Fruit fly (Drosophila melanogaster) whole organism, embryonic: ENCODE measurements around the gene CG14840.

ENCODE experiments used
- Asciz ChIP-seq: fragments of 200-800 bp; sonication (Bioruptor generic); optimal IDR thresholded peaks from 2 replicates; lab custom pipeline; 2017; ENCODE audit warnings: missing biosample characterization, mild to moderate bottlenecking, missing genetic modification characterization, missing genetic modification reagents
- CG1024 ChIP-seq: fragments of 200-800 bp; sonication (Bioruptor generic); IDR thresholded peaks from 2 replicates; pipeline ENCODE4 v1.3.6; 2022; ENCODE audit warnings: missing biosample characterization, missing genetic modification characterization
- CG10654 ChIP-seq: fragments of 200-800 bp; sonication (Bioruptor generic); optimal IDR thresholded peaks from 2 replicates; lab custom pipeline; 2016; ENCODE audit warnings: missing biosample characterization, missing genetic modification characterization
- CG10979 ChIP-seq: fragments of 200-800 bp; sonication (Bioruptor generic); optimal IDR thresholded peaks from 2 replicates; lab custom pipeline; 2018; ENCODE audit warnings: missing biosample characterization, mild to moderate bottlenecking, missing genetic modification characterization, moderate library complexity
- CG11398 ChIP-seq: fragments of 200-800 bp; sonication (Bioruptor generic); optimal IDR thresholded peaks from 2 replicates; lab custom pipeline; 2016; ENCODE audit warnings: missing biosample characterization, missing genetic modification characterization
- CG11696 ChIP-seq: fragments of 200-800 bp; sonication (Bioruptor generic); IDR thresholded peaks from 2 replicates; pipeline ENCODE4 v1.3.6; 2022; ENCODE audit warnings: missing biosample characterization, missing genetic modification characterization
- CG12071 ChIP-seq: fragments of 200-800 bp; sonication (Bioruptor generic); optimal IDR thresholded peaks from 3 replicates; lab custom pipeline; 2018; ENCODE audit warnings: missing biosample characterization, mild to moderate bottlenecking, missing genetic modification characterization
- CG13296 ChIP-seq: fragments of 200-800 bp; sonication (Bioruptor generic); optimal IDR thresholded peaks from 3 replicates; lab custom pipeline; 2018; ENCODE audit warnings: missing biosample characterization, mild to moderate bottlenecking, missing genetic modification characterization
- CG14860 ChIP-seq: fragments of 200-800 bp; sonication (Bioruptor generic); IDR thresholded peaks from 3 replicates; pipeline ENCODE4 v1.3.6; 2022; ENCODE audit warnings: missing biosample characterization, missing genetic modification characterization; ENCODE audit not compliant: partially characterized antibody
- CG1603 ChIP-seq: fragments of 200-800 bp; sonication (Bioruptor generic); optimal IDR thresholded peaks from 2 replicates; lab custom pipeline; 2019; ENCODE audit warnings: missing biosample characterization, mild to moderate bottlenecking, missing genetic modification characterization, moderate library complexity
- CG17829 ChIP-seq: fragments of 200-800 bp; optimal IDR thresholded peaks from 2 replicates; lab custom pipeline; 2019; ENCODE audit warnings: missing biosample characterization, mild to moderate bottlenecking, missing genetic modification characterization, moderate library complexity
- CG18599 ChIP-seq: fragments of 200-800 bp; sonication (Bioruptor generic); optimal IDR thresholded peaks from 3 replicates; lab custom pipeline; 2017; ENCODE audit warnings: missing biosample characterization, missing genetic modification characterization, mild to moderate bottlenecking, moderate library complexity, missing genetic modification reagents
- CG32532 ChIP-seq: fragments of 200-800 bp; sonication (Bioruptor generic); IDR thresholded peaks from 2 replicates; pipeline ENCODE4 v1.3.6; 2022; ENCODE audit warnings: missing biosample characterization, missing genetic modification characterization
- CG33213 ChIP-seq: fragments of 200-800 bp; sonication (Bioruptor generic); optimal IDR thresholded peaks from 3 replicates; lab custom pipeline; 2016; ENCODE audit warnings: missing biosample characterization, missing genetic modification characterization
- CG34376 ChIP-seq: fragments of 200-800 bp; sonication (Bioruptor generic); optimal IDR thresholded peaks from 2 replicates; lab custom pipeline; 2018; ENCODE audit warnings: missing biosample characterization, mild to moderate bottlenecking, missing genetic modification characterization
- CG4404 ChIP-seq: fragments of 200-800 bp; sonication (Bioruptor generic); IDR thresholded peaks from 2 replicates; pipeline ENCODE4 v1.3.6; 2022; ENCODE audit warnings: missing biosample characterization, missing genetic modification characterization
- CG4424 ChIP-seq: fragments of 200-800 bp; sonication (Bioruptor generic); optimal IDR thresholded peaks from 3 replicates; lab custom pipeline; 2016; ENCODE audit warnings: missing biosample characterization, missing genetic modification characterization
- CG4617 ChIP-seq: fragments of 200-800 bp; sonication (Bioruptor generic); optimal IDR thresholded peaks from 3 replicates; lab custom pipeline; 2016; ENCODE audit warnings: missing biosample characterization, missing genetic modification characterization, borderline replicate concordance
- CG7928 ChIP-seq: fragments of 200-800 bp; sonication (Bioruptor generic); optimal IDR thresholded peaks from 2 replicates; lab custom pipeline; 2017; ENCODE audit warnings: missing biosample characterization, mild to moderate bottlenecking, missing genetic modification characterization
- CG9437 ChIP-seq: fragments of 200-800 bp; sonication (Bioruptor generic); optimal IDR thresholded peaks from 2 replicates; lab custom pipeline; 2018; ENCODE audit warnings: missing biosample characterization, mild to moderate bottlenecking, missing genetic modification characterization
- CG9876 ChIP-seq: fragments of 200-800 bp; sonication (Bioruptor generic); optimal IDR thresholded peaks from 2 replicates; lab custom pipeline; 2016; ENCODE audit warnings: missing biosample characterization, missing genetic modification characterization
- Chrac-16 ChIP-seq: fragments of 200-800 bp; sonication (Bioruptor generic); optimal IDR thresholded peaks from 3 replicates; lab custom pipeline; 2016; ENCODE audit warnings: missing biosample characterization, missing genetic modification characterization
- CrebB ChIP-seq: fragments of 200-800 bp; sonication (Bioruptor generic); optimal IDR thresholded peaks from 3 replicates; lab custom pipeline; 2018; ENCODE audit warnings: missing biosample characterization, mild to moderate bottlenecking, missing genetic modification characterization
- Dll ChIP-seq: fragments of 200-800 bp; sonication (Bioruptor generic); IDR thresholded peaks from 4 replicates; pipeline ENCODE4 v1.3.6; 2022; ENCODE audit warnings: missing biosample characterization, missing genetic modification characterization; ENCODE audit not compliant: partially characterized antibody
- Dref ChIP-seq: fragments of 200-800 bp; sonication (Bioruptor generic); IDR thresholded peaks from 2 replicates; pipeline ENCODE4 v1.3.6; 2022; ENCODE audit warnings: missing biosample characterization, missing genetic modification characterization
- HHEX ChIP-seq: fragments of 200-800 bp; sonication (Bioruptor generic); optimal IDR thresholded peaks from 3 replicates; lab custom pipeline; 2017; ENCODE audit warnings: missing biosample characterization, mild to moderate bottlenecking, missing genetic modification characterization, missing genetic modification reagents
- Hr39 ChIP-seq: fragments of >200 bp; optimal IDR thresholded peaks from 2 replicates; lab custom pipeline; 2017
- Hr51 ChIP-seq, 2 experiments: fragments of 200-800 bp; sonication (Bioruptor generic); optimal IDR thresholded peaks; 2 replicates in 1 of 2; 3 replicates in 1 of 2; lab custom pipeline; 2016 to 2018; ENCODE audit warnings: missing biosample characterization in 2 of 2, missing genetic modification characterization in 2 of 2, mild to moderate bottlenecking in 1 of 2, moderate library complexity in 1 of 2
- NC2β ChIP-seq: fragments of 200-800 bp; sonication (Bioruptor generic); optimal IDR thresholded peaks from 2 replicates; lab custom pipeline; 2016; ENCODE audit warnings: missing biosample characterization, missing genetic modification characterization
- Pdp1 ChIP-seq, 2 experiments: fragments of 200-800 bp; sonication (Bioruptor generic); optimal IDR thresholded peaks; 3 replicates each; lab custom pipeline; 2016; ENCODE audit warnings: missing biosample characterization in 2 of 2, missing genetic modification characterization in 2 of 2, mild to moderate bottlenecking in 1 of 2, moderate library complexity in 1 of 2
- Ravus ChIP-seq: fragments of 200-800 bp; sonication (Bioruptor generic); IDR thresholded peaks from 2 replicates; pipeline ENCODE4 v1.3.6; 2022; ENCODE audit warnings: missing biosample characterization, missing genetic modification characterization
- Sox102F ChIP-seq: fragments of 200-800 bp; sonication (Bioruptor generic); optimal IDR thresholded peaks from 2 replicates; lab custom pipeline; 2018; ENCODE audit warnings: missing biosample characterization, mild to moderate bottlenecking, missing genetic modification characterization, moderate library complexity
- Spps ChIP-seq: fragments of 200-800 bp; sonication (Bioruptor generic); optimal IDR thresholded peaks from 2 replicates; lab custom pipeline; 2018; ENCODE audit warnings: missing biosample characterization, mild to moderate bottlenecking, missing genetic modification characterization
- bbx ChIP-seq: fragments of 200-800 bp; sonication (Bioruptor generic); IDR thresholded peaks from 2 replicates; pipeline ENCODE4 v1.3.6; 2022; ENCODE audit warnings: missing biosample characterization, missing genetic modification characterization; ENCODE audit not compliant: partially characterized antibody
- crc ChIP-seq: fragments of 200-800 bp; sonication (Bioruptor generic); optimal IDR thresholded peaks from 2 replicates; lab custom pipeline; 2016; ENCODE audit warnings: missing biosample characterization, missing genetic modification characterization
- dmrt99B ChIP-seq: fragments of 200-800 bp; sonication (Bioruptor generic); optimal IDR thresholded peaks from 2 replicates; lab custom pipeline; 2018; ENCODE audit warnings: missing biosample characterization, mild to moderate bottlenecking, missing genetic modification characterization, moderate library complexity
- dpn ChIP-seq, 2 experiments: fragments of 200-800 bp; sonication (Bioruptor generic); optimal IDR thresholded peaks; 3 replicates each; lab custom pipeline; 2016; ENCODE audit warnings: missing biosample characterization in 2 of 2, missing genetic modification characterization in 2 of 2
- emc ChIP-seq: fragments of 200-800 bp; sonication (Bioruptor generic); optimal IDR thresholded peaks from 2 replicates; lab custom pipeline; 2016; ENCODE audit warnings: missing biosample characterization, missing genetic modification characterization
- gcm2 ChIP-seq: fragments of 200-800 bp; sonication (Bioruptor generic); optimal IDR thresholded peaks from 2 replicates; lab custom pipeline; 2016; ENCODE audit warnings: missing biosample characterization, missing genetic modification characterization
- grn ChIP-seq: fragments of 200-800 bp; sonication (Bioruptor generic); optimal IDR thresholded peaks from 3 replicates; lab custom pipeline; 2017; ENCODE audit warnings: missing biosample characterization, missing genetic modification characterization
- inv ChIP-seq: fragments of 200-800 bp; sonication (Bioruptor generic); IDR thresholded peaks from 2 replicates; pipeline ENCODE4 v1.3.6; 2022; ENCODE audit warnings: missing biosample characterization, missing genetic modification characterization; ENCODE audit not compliant: partially characterized antibody
- pita ChIP-seq: fragments of 200-800 bp; sonication (Bioruptor generic); optimal IDR thresholded peaks from 2 replicates; lab custom pipeline; 2017; ENCODE audit warnings: missing biosample characterization, mild to moderate bottlenecking, missing genetic modification characterization
- pnt ChIP-seq: fragments of 200-800 bp; sonication (Bioruptor generic); optimal IDR thresholded peaks from 3 replicates; lab custom pipeline; 2016; ENCODE audit warnings: missing biosample characterization, missing genetic modification characterization
- run ChIP-seq: fragments of 200-800 bp; sonication (Bioruptor generic); optimal IDR thresholded peaks from 3 replicates; lab custom pipeline; 2018; ENCODE audit warnings: missing biosample characterization, mild to moderate bottlenecking, missing genetic modification characterization
- shn ChIP-seq: fragments of 200-800 bp; sonication (Bioruptor generic); optimal IDR thresholded peaks from 3 replicates; lab custom pipeline; 2016; ENCODE audit warnings: missing biosample characterization, missing genetic modification characterization
- stc ChIP-seq: fragments of 200-800 bp; sonication (Bioruptor generic); IDR thresholded peaks from 2 replicates; pipeline ENCODE4 v1.3.6; 2022; ENCODE audit warnings: missing biosample characterization, missing genetic modification characterization
- tna ChIP-seq: fragments of 200-800 bp; sonication (Bioruptor generic); IDR thresholded peaks from 2 replicates; pipeline ENCODE4 v1.3.6; 2022; ENCODE audit warnings: missing biosample characterization, missing genetic modification characterization; ENCODE audit not compliant: partially characterized antibody
- usp ChIP-seq: fragments of >200 bp; optimal IDR thresholded peaks from 2 replicates; lab custom pipeline; 2017; ENCODE audit warnings: missing biosample characterization, missing genetic modification characterization
- wek ChIP-seq: fragments of 200-800 bp; sonication (Bioruptor generic); optimal IDR thresholded peaks from 3 replicates; lab custom pipeline; 2018; ENCODE audit warnings: missing biosample characterization, mild to moderate bottlenecking, missing genetic modification characterization, moderate library complexity

Gene CG14840

dm6 chr3R:14286320-14287190 is 25.5 kb upstream of the CG14840 start, which contains the start of gene trx (continued):
- peak; percentile 84 for TF ChIP-seq CG1603
- TF ChIP-seq CrebB (tag; lab: Kevin White, UChicago): no peak
- TF ChIP-seq tna (GFP tag; lab: Robert Waterston, UW): no peak
- TF ChIP-seq CG10654 (GFP tag; lab: Kevin White, UChicago): no peak
- no peak for TF ChIP-seq CG4404 (GFP tag; lab: Robert Waterston, UW)
- no peak for TF ChIP-seq dmrt99B (tag; lab: Kevin White, UChicago)
- no peak for TF ChIP-seq shn (GFP tag; lab: Kevin White, UChicago)
- peak; percentile 37 for TF ChIP-seq CG17829 (tag; lab: Kevin White, UChicago)
- TF ChIP-seq emc (GFP tag; lab: Kevin White, UChicago): no peak
- TF ChIP-seq CG4424 (GFP tag; lab: Kevin White, UChicago): no peak
- TF ChIP-seq CG34376: peak; percentile 56
- peak; percentile 16 for TF ChIP-seq NC2β (GFP tag; lab: Kevin White, UChicago)
- TF ChIP-seq gcm2: no peak
- TF ChIP-seq usp: no peak
- TF ChIP-seq crc: no peak
- peak; percentile 12 for TF ChIP-seq pnt (GFP tag; lab: Kevin White, UChicago)
- TF ChIP-seq wek: no peak
- TF ChIP-seq CG7928: peak; percentile 9
- peak; percentile 8 to 25 for TF ChIP-seq Hr51 (GFP tag; optimal IDR thresholded peaks at IDR 0.05; lab: Kevin White, UChicago)
- TF ChIP-seq CG10979 (tag; lab: Kevin White, UChicago): no peak
- TF ChIP-seq stc (GFP tag; lab: Robert Waterston, UW): no peak
- TF ChIP-seq Dref (GFP tag; lab: Robert Waterston, UW): no peak
- TF ChIP-seq Hr39: no peak
- no peak for TF ChIP-seq Sox102F (GFP tag; lab: Kevin White, UChicago)
- TF ChIP-seq dpn (GFP tag; optimal IDR thresholded peaks at IDR 0.05; lab: Kevin White, UChicago): peak in 1 of 2 experiments; percentile 1
- TF ChIP-seq grn (GFP tag; lab: Kevin White, UChicago): no peak
- no peak for TF ChIP-seq Spps (tag; lab: Kevin White, UChicago)
- no peak for TF ChIP-seq HHEX
- TF ChIP-seq CG13296 (GFP tag; lab: Kevin White, UChicago): no peak
- no peak for TF ChIP-seq CG1024 (GFP tag; lab: Robert Waterston, UW)
- TF ChIP-seq CG12071 (GFP tag; lab: Kevin White, UChicago): no peak
- no peak for TF ChIP-seq Ravus (GFP tag; lab: Robert Waterston, UW)
- peak in 1 of 2 experiments; percentile 46 for TF ChIP-seq Pdp1 (GFP tag; optimal IDR thresholded peaks at IDR 0.05; lab: Kevin White, UChicago)
- no peak for TF ChIP-seq Asciz (GFP tag; lab: Kevin White, UChicago)
- no peak for TF ChIP-seq Dll
- TF ChIP-seq CG33213 (GFP tag; lab: Kevin White, UChicago): peak; percentile 93
- TF ChIP-seq Chrac-16 (GFP tag; lab: Kevin White, UChicago): no peak
- no peak for TF ChIP-seq CG11696 (GFP tag; lab: Robert Waterston, UW)
- TF ChIP-seq CG11398 (GFP tag; lab: Kevin White, UChicago): no peak
- no peak for TF ChIP-seq bbx (GFP tag; lab: Robert Waterston, UW)
- TF ChIP-seq run: peak; percentile 37
- no peak for TF ChIP-seq inv (GFP tag; lab: Robert Waterston, UW)
- no peak for TF ChIP-seq CG14860 (GFP tag; lab: Robert Waterston, UW)
- TF ChIP-seq CG18599 (GFP tag; lab: Kevin White, UChicago): no peak
- TF ChIP-seq CG32532 (GFP tag; lab: Robert Waterston, UW): no peak
- no peak for TF ChIP-seq CG9876 (GFP tag; lab: Kevin White, UChicago)
- peak; percentile 88 for TF ChIP-seq pita
- peak; percentile 95 for TF ChIP-seq CG4617 (GFP tag; lab: Kevin White, UChicago)
- no peak for TF ChIP-seq CG9437 (GFP tag; lab: Kevin White, UChicago)
